Worm (Caenorhabditis elegans) whole organism, L4 larva: ENCODE results near the gene skr-4.

Experiments used
- D1046.2 ChIP-seq: fragments of 200-800 bp; sonication (Bioruptor generic); IDR thresholded peaks from 2 replicates; pipeline ENCODE4 v1.3.6; 2022; ENCODE audit warnings: missing genetic modification characterization, missing compliant biosample characterization
- F44E2.7 ChIP-seq: fragments of 200-800 bp; sonication (Bioruptor generic); IDR thresholded peaks from 2 replicates; pipeline ENCODE4 v2.1.2; 2022; ENCODE audit warnings: missing genetic modification characterization, missing compliant biosample characterization
- F49E8.2 ChIP-seq: sonication (generic microtip); optimal IDR thresholded peaks from 2 replicates; lab custom pipeline; 2016; ENCODE audit warnings: missing compliant biosample characterization, mild to moderate bottlenecking, missing genetic modification characterization, borderline replicate concordance
- Y105C5A.15 ChIP-seq: fragments of 200-800 bp; sonication (Bioruptor generic); IDR thresholded peaks from 2 replicates; pipeline ENCODE4 v1.3.6; 2022; ENCODE audit warnings: missing genetic modification characterization, missing compliant biosample characterization
- ZK337.2 ChIP-seq: fragments of 200-800 bp; sonication (Bioruptor generic); IDR thresholded peaks from 2 replicates; pipeline ENCODE4 v1.3.6; 2022; ENCODE audit warnings: missing genetic modification reagents, missing genetic modification characterization, missing compliant biosample characterization
- ZK546.5 ChIP-seq, 2 experiments: sonication (generic microtip); optimal IDR thresholded peaks; 2 replicates each; lab custom pipeline; 2017; ENCODE audit warnings: missing biosample characterization in 2 of 2, missing genetic modification characterization in 2 of 2
- ceh-20 ChIP-seq: fragments of 200-800 bp; sonication (Bioruptor generic); IDR thresholded peaks from 2 replicates; pipeline ENCODE4 v1.3.6; 2022; ENCODE audit warnings: missing genetic modification reagents, missing genetic modification characterization, missing compliant biosample characterization
- ceh-28 ChIP-seq: fragments of 150-350 bp; optimal IDR thresholded peaks from 2 replicates; lab custom pipeline; 2014; ENCODE audit warnings: missing biosample characterization, missing genetic modification reagents, missing genetic modification characterization
- ceh-32 ChIP-seq: sonication (generic microtip); optimal IDR thresholded peaks from 2 replicates; lab custom pipeline; 2016; ENCODE audit warnings: mild to moderate bottlenecking, missing genetic modification characterization, missing compliant biosample characterization; ENCODE audit not compliant: poor library complexity
- ceh-44 ChIP-seq: fragments of 200-800 bp; sonication (Bioruptor generic); IDR thresholded peaks from 2 replicates; pipeline ENCODE4 v1.3.6; 2022; ENCODE audit warnings: missing genetic modification reagents, missing genetic modification characterization, missing compliant biosample characterization
- cey-2 ChIP-seq: sonication (generic microtip); optimal IDR thresholded peaks from 3 replicates; lab custom pipeline; 2017; ENCODE audit warnings: missing genetic modification characterization, mild to moderate bottlenecking, missing compliant biosample characterization, antibody characterized with exemption, borderline replicate concordance; ENCODE audit not compliant: insufficient read depth
- daf-12 ChIP-seq: fragments of 150-350 bp; optimal IDR thresholded peaks from 2 replicates; lab custom pipeline; 2014; ENCODE audit warnings: missing biosample characterization, missing genetic modification reagents, missing genetic modification characterization
- daf-16 ChIP-seq, 3 experiments: sonication (generic microtip); optimal IDR thresholded peaks; 2 replicates each; lab custom pipeline; 2016 to 2017; ENCODE audit warnings: missing genetic modification characterization in 3 of 3, missing genetic modification reagents in 3 of 3, mild to moderate bottlenecking in 2 of 3, missing compliant biosample characterization in 2 of 3, missing biosample characterization in 1 of 3, moderate library complexity in 1 of 3
- dmd-6 ChIP-seq: fragments of 200-800 bp; sonication (Bioruptor generic); IDR thresholded peaks from 2 replicates; pipeline ENCODE4 v1.3.6; 2022; ENCODE audit warnings: missing genetic modification reagents, missing genetic modification characterization, missing compliant biosample characterization
- dmd-8 ChIP-seq: fragments of 200-800 bp; sonication (Bioruptor generic); IDR thresholded peaks from 2 replicates; pipeline ENCODE4 v1.3.6; 2022; ENCODE audit warnings: missing genetic modification characterization, missing compliant biosample characterization
- dve-1 ChIP-seq: sonication (generic microtip); optimal IDR thresholded peaks from 2 replicates; lab custom pipeline; 2017; ENCODE audit warnings: antibody characterized with exemption, mild to moderate bottlenecking, missing genetic modification characterization, missing compliant biosample characterization; ENCODE audit not compliant: insufficient read depth
- egl-27 ChIP-seq: sonication (generic microtip); optimal IDR thresholded peaks from 3 replicates; lab custom pipeline; 2017; ENCODE audit warnings: missing biosample characterization, missing genetic modification reagents, missing genetic modification characterization
- fos-1 ChIP-seq: fragments of 150-350 bp; optimal IDR thresholded peaks from 2 replicates; lab custom pipeline; 2014; ENCODE audit warnings: missing biosample characterization, missing genetic modification characterization
- gei-8 ChIP-seq: fragments of 200-800 bp; sonication (Bioruptor generic); optimal IDR thresholded peaks from 2 replicates; lab custom pipeline; 2018; ENCODE audit warnings: mild to moderate bottlenecking, missing genetic modification characterization, missing compliant biosample characterization
- hif-1 ChIP-seq, 2 experiments: sonication (generic microtip); optimal IDR thresholded peaks; 2 replicates each; lab custom pipeline; 2016 to 2017; ENCODE audit warnings: missing compliant biosample characterization in 2 of 2, missing genetic modification characterization in 2 of 2, missing genetic modification reagents in 2 of 2, missing genotype in 2 of 2, mild to moderate bottlenecking in 1 of 2
- lim-7 ChIP-seq: fragments of 200-800 bp; sonication (Bioruptor generic); IDR thresholded peaks from 2 replicates; pipeline ENCODE4 v1.3.6; 2022; ENCODE audit warnings: missing genetic modification characterization, missing compliant biosample characterization
- lin-13 ChIP-seq: fragments of 150-350 bp; optimal IDR thresholded peaks from 2 replicates; lab custom pipeline; 2014; ENCODE audit warnings: missing biosample characterization, missing genetic modification reagents, missing genetic modification characterization
- lin-29 ChIP-seq: fragments of 200-800 bp; sonication (Bioruptor generic); IDR thresholded peaks from 2 replicates; pipeline ENCODE4 v1.3.6; 2022; ENCODE audit warnings: missing genetic modification reagents, missing genetic modification characterization, missing compliant biosample characterization
- lsy-2 ChIP-seq, 2 experiments: fragments of 150-350 bp in 1 of 2; sonication (generic microtip) in 1 of 2; optimal IDR thresholded peaks; 2 replicates each; lab custom pipeline; 2014 to 2017; ENCODE audit warnings: missing biosample characterization in 2 of 2, missing genetic modification characterization in 2 of 2
- madf-9 ChIP-seq: fragments of 200-800 bp; sonication (Bioruptor generic); conservative IDR thresholded peaks from 2 replicates; pipeline ENCODE4 v1.3.6; 2022; ENCODE audit warnings: missing genetic modification reagents, missing genetic modification characterization, missing compliant biosample characterization
- mdt-29 ChIP-seq: fragments of 200-800 bp; sonication (Bioruptor generic); IDR thresholded peaks from 2 replicates; pipeline ENCODE4 v1.3.6; 2022; ENCODE audit warnings: missing genetic modification reagents, missing genetic modification characterization, missing compliant biosample characterization
- mes-2 ChIP-seq: sonication (generic microtip); optimal IDR thresholded peaks from 2 replicates; lab custom pipeline; 2016; ENCODE audit warnings: missing genotype, mild to moderate bottlenecking, missing genetic modification characterization, missing compliant biosample characterization; ENCODE audit not compliant: poor library complexity, severe bottlenecking
- mxl-2 ChIP-seq: fragments of 200-800 bp; sonication (Bioruptor generic); conservative IDR thresholded peaks from 2 replicates; pipeline ENCODE4 v1.3.6; 2022; ENCODE audit warnings: missing genetic modification reagents, missing genetic modification characterization, missing compliant biosample characterization
- mxl-3 ChIP-seq: fragments of 200-800 bp; sonication (Bioruptor generic); optimal IDR thresholded peaks from 2 replicates; lab custom pipeline; 2018; ENCODE audit warnings: mild to moderate bottlenecking, missing genetic modification characterization, missing compliant biosample characterization
- nhr-10 ChIP-seq: fragments of 150-350 bp; optimal IDR thresholded peaks from 2 replicates; lab custom pipeline; 2014; ENCODE audit warnings: missing biosample characterization, missing genetic modification characterization
- nhr-102 ChIP-seq: sonication (generic microtip); optimal IDR thresholded peaks from 2 replicates; lab custom pipeline; 2016; ENCODE audit warnings: mild to moderate bottlenecking, missing genetic modification characterization, moderate library complexity, missing compliant biosample characterization
- nhr-11 ChIP-seq: fragments of 150-350 bp; optimal IDR thresholded peaks from 2 replicates; lab custom pipeline; 2014; ENCODE audit warnings: missing biosample characterization, missing genetic modification characterization
- nhr-25 ChIP-seq: sonication (generic microtip); optimal IDR thresholded peaks from 2 replicates; lab custom pipeline; 2017; ENCODE audit warnings: missing genetic modification characterization, mild to moderate bottlenecking, missing compliant biosample characterization, antibody characterized with exemption, moderate library complexity, borderline replicate concordance; ENCODE audit not compliant: insufficient read depth
- nhr-28 ChIP-seq: fragments of 150-350 bp; optimal IDR thresholded peaks from 2 replicates; lab custom pipeline; 2014; ENCODE audit warnings: missing biosample characterization, missing genetic modification characterization
- nhr-41 ChIP-seq: fragments of 200-800 bp; sonication (Bioruptor generic); IDR thresholded peaks from 2 replicates; pipeline ENCODE4 v1.3.6; 2022; ENCODE audit warnings: missing genetic modification reagents, missing genetic modification characterization, missing compliant biosample characterization
- nhr-48 ChIP-seq: sonication (generic microtip); optimal IDR thresholded peaks from 2 replicates; lab custom pipeline; 2016; ENCODE audit warnings: mild to moderate bottlenecking, missing genetic modification characterization, missing compliant biosample characterization
- nhr-6 ChIP-seq: fragments of 150-350 bp; optimal IDR thresholded peaks from 2 replicates; lab custom pipeline; 2014; ENCODE audit warnings: missing biosample characterization, missing genetic modification characterization
- pha-4 ChIP-seq, 2 experiments: fragments of 150-350 bp in 1 of 2; fragments of 200-800 bp in 1 of 2; sonication (Bioruptor generic) in 1 of 2; IDR thresholded peaks in 1 of 2; optimal IDR thresholded peaks in 1 of 2; 2 replicates each; pipeline versions ENCODE4 v1.3.6 to Lab custom; 2014 to 2022; ENCODE audit warnings: missing genetic modification characterization in 2 of 2, missing genetic modification reagents in 2 of 2, missing biosample characterization in 1 of 2, missing compliant biosample characterization in 1 of 2
- pqm-1 ChIP-seq: sonication (generic microtip); optimal IDR thresholded peaks from 2 replicates; lab custom pipeline; 2017; ENCODE audit warnings: missing biosample characterization, missing genetic modification characterization
- rbr-2 ChIP-seq: sonication (generic microtip); optimal IDR thresholded peaks from 2 replicates; lab custom pipeline; 2016; ENCODE audit warnings: missing genotype, missing genetic modification characterization, missing compliant biosample characterization
- unc-130 ChIP-seq: sonication (generic microtip); optimal IDR thresholded peaks from 2 replicates; lab custom pipeline; 2016; ENCODE audit warnings: missing genetic modification reagents, missing genetic modification characterization, missing compliant biosample characterization
- unc-62 ChIP-seq, 3 experiments: fragments of 150-350 bp in 1 of 3; sonication (generic microtip); optimal IDR thresholded peaks in 2 of 3; peaks in 1 of 3; 1 replicate in 1 of 3; 2 replicates in 2 of 3; lab custom pipeline; 2014 to 2017; ENCODE audit warnings: missing biosample characterization in 3 of 3, missing genetic modification characterization in 3 of 3, missing genetic modification reagents in 3 of 3, missing genotype in 1 of 3
- zag-1 ChIP-seq: fragments of 150-350 bp; optimal IDR thresholded peaks from 2 replicates; lab custom pipeline; 2014; ENCODE audit warnings: missing biosample characterization, missing genetic modification characterization
- ztf-11 ChIP-seq: fragments of 150-350 bp; optimal IDR thresholded peaks from 2 replicates; lab custom pipeline; 2014; ENCODE audit warnings: missing biosample characterization, missing genetic modification characterization

Gene skr-4

DNA sequence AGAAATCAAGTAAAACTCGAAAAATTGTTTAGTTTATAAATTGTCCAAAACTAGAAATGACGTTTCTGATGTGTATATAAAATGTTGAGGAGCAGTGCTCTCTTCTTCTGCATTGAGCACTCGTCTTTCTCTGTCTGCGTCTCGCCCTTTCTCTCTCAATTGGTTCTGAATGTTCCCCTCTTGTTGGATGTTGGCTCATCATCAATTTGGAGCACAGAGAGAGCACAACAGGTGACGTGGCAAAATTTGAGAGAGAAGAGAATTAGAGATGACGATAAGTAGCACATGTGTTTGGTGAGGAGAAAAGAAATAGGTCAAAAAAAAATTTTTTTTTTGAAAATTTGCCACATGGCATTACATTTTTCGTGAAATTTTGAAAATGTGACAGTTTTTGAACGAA, 26.5 kb upstream of the skr-4 start (continued):
- no peak for TF ChIP-seq fos-1
- TF ChIP-seq D1046.2 (GFP tag; lab: Robert Waterston, UW) = no peak
- 0 out of 2 replicates have a peak, but pooled peaks have one; percentile 11 for TF ChIP-seq mdt-29
- TF ChIP-seq lim-7 (GFP tag; lab: Robert Waterston, UW) = no peak
- TF ChIP-seq nhr-48 (tag; lab: Kevin White, UChicago) = no peak
- TF ChIP-seq rbr-2 (tag; lab: Kevin White, UChicago) = peak; percentile 17
- TF ChIP-seq nhr-6 (tag; lab: Kevin White, UChicago) = no peak
- no peak for TF ChIP-seq zag-1 (tag; lab: Kevin White, UChicago)
- no peak for TF ChIP-seq cey-2 (tag; lab: Kevin White, UChicago)
- TF ChIP-seq ZK546.5 (tag; optimal IDR thresholded peaks at IDR 0.05; lab: Kevin White, UChicago) = no peak
- TF ChIP-seq daf-16 (GFP tag; optimal IDR thresholded peaks at IDR 0.05; lab: Kevin White, UChicago) = no peak
- TF ChIP-seq daf-16 (tag; optimal IDR thresholded peaks at IDR 0.05; lab: Kevin White, UChicago) = no peak
- peak; percentile 17 for TF ChIP-seq dve-1 (tag; lab: Kevin White, UChicago)
- TF ChIP-seq pha-4 (GFP tag; IDR thresholded peaks at IDR 0.05; lab: Robert Waterston, UW) = no peak
- TF ChIP-seq pha-4 (tag; optimal IDR thresholded peaks at IDR 0.05; lab: Kevin White, UChicago) = peak; percentile 25
- no peak for TF ChIP-seq ceh-20
- peak in 1 of 2 experiments; percentile 7 for TF ChIP-seq hif-1 (tag; optimal IDR thresholded peaks at IDR 0.05; lab: Kevin White, UChicago)
- TF ChIP-seq ZK337.2 (GFP tag; lab: Robert Waterston, UW) = no peak
- TF ChIP-seq ztf-11 (tag; lab: Kevin White, UChicago) = no peak
- peak; percentile 48 for TF ChIP-seq lin-13
- no peak for TF ChIP-seq lin-29 (GFP tag; lab: Robert Waterston, UW)
- TF ChIP-seq Y105C5A.15 = no peak
- TF ChIP-seq nhr-25 (tag; lab: Kevin White, UChicago) = no peak
- TF ChIP-seq nhr-28 (tag; lab: Kevin White, UChicago) = peak; percentile 30

DNA sequence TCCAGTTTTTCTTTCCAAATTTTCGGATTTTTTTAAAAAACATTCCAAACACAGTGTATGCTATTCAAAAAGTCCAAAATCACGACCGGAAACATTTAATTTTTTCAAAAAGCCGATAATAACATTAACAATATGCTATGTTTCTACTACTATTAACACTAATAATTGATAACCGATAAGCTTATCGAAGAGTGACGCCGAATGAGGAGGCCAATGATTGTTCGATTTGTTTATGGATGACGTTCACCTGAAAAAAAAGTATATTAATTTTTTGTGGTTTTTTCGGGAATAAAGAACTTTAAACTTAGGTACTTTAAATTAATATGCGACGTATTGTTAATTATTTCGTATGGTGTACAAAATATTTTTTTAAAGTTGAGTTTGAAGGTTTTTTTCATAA, 26.0 kb upstream of the skr-4 start:
- 0 out of 2 replicates have a peak, but pooled peaks have one; percentile 5 for TF ChIP-seq dmd-6 (GFP tag; lab: Robert Waterston, UW)
- TF ChIP-seq pqm-1 = peak; percentile 62
- no peak for TF ChIP-seq mxl-2 (GFP tag; lab: Robert Waterston, UW)
- TF ChIP-seq daf-16 (GFP tag; optimal IDR thresholded peaks at IDR 0.05; lab: Kevin White, UChicago) = no peak
- TF ChIP-seq daf-16 (tag; optimal IDR thresholded peaks at IDR 0.05; lab: Kevin White, UChicago) = peak; percentile 47
- TF ChIP-seq zag-1 (tag; lab: Kevin White, UChicago) = no peak
- no peak for TF ChIP-seq ceh-20
- TF ChIP-seq gei-8 (GFP tag; lab: Kevin White, UChicago) = no peak
- TF ChIP-seq unc-130 (GFP tag; lab: Kevin White, UChicago) = no peak
- TF ChIP-seq D1046.2 (GFP tag; lab: Robert Waterston, UW) = no peak
- no peak for TF ChIP-seq unc-62 (GFP tag; optimal IDR thresholded peaks at IDR 0.05 in 1 of 2; lab: Kevin White, UChicago)
- TF ChIP-seq unc-62 (tag; optimal IDR thresholded peaks at IDR 0.05; lab: Kevin White, UChicago) = no peak
- TF ChIP-seq nhr-102 (tag; lab: Kevin White, UChicago) = no peak
- no peak for TF ChIP-seq ceh-44 (GFP tag; lab: Robert Waterston, UW)
- no peak for TF ChIP-seq dmd-8 (GFP tag; lab: Robert Waterston, UW)
- TF ChIP-seq mes-2 (tag; lab: Kevin White, UChicago) = no peak
- TF ChIP-seq lin-13 = no peak
- TF ChIP-seq pha-4 (GFP tag; IDR thresholded peaks at IDR 0.05; lab: Robert Waterston, UW) = no peak
- TF ChIP-seq pha-4 (tag; optimal IDR thresholded peaks at IDR 0.05; lab: Kevin White, UChicago) = no peak

DNA sequence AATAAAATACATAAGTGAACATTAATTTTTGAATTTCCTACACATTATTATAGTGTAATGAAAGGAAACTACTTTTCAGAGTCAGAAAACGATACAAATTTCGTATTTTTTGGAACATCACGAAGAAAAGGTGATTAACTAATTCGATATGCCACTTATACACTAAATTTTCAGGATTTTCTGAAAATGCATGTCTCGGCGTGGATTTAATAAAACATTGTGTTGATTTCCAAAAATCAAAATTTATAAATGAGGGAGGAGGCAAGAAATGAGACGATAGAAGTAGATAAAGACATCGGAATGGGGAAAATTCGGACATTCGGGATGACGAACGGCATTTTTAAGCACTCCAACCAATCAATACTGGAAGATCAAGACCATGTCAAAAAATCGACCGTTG, 24.9 kb upstream of the skr-4 start, which contains the start of gene Y116F11B.14:
Y116F11B.14 (plus strand) TSS at position 301 of the 400 bp plus-strand sequence.
- TF ChIP-seq nhr-28 (tag; lab: Kevin White, UChicago) (no peak), nhr-25 (tag; lab: Kevin White, UChicago) (no peak), hif-1 (tag; optimal IDR thresholded peaks at IDR 0.05; lab: Kevin White, UChicago) (no peak), daf-12 (no peak), F49E8.2 (tag; lab: Kevin White, UChicago) (no peak), mxl-3 (GFP tag; lab: Kevin White, UChicago) (no peak), ceh-28 (tag; lab: Kevin White, UChicago) (no peak), ceh-32 (no peak), nhr-10 (no peak), egl-27 (tag; lab: Kevin White, UChicago) (no peak), lsy-2 (tag; optimal IDR thresholded peaks at IDR 0.05; lab: Kevin White, UChicago) (no peak), madf-9 (GFP tag; lab: Robert Waterston, UW) (no peak), nhr-41 (GFP tag; lab: Robert Waterston, UW) (no peak), nhr-11 (tag; lab: Kevin White, UChicago) (no peak), F44E2.7 (GFP tag; lab: Robert Waterston, UW) (no peak), mxl-2 (GFP tag; lab: Robert Waterston, UW) (no peak)
- TF ChIP-seq, all 104 proteins: peak for 0
